Worm (Caenorhabditis elegans): Measurements from ENCODE around the gene R09D1.13.

- TF ChIP-seq lsy-2 (tag; optimal IDR thresholded peaks at IDR 0.05): no peak
- no peak for TF ChIP-seq skn-1 (tag; optimal IDR thresholded peaks at IDR 0.05)
Measured at ce11 chrII:9421969-9422368, 23.3 kb downstream of the R09D1.13 start, which contains the start of gene M176.11.

All from whole organism, L2 larva.